Fruit fly (Drosophila melanogaster) whole organism, embryonic: Measurements from ENCODE around the gene CG32448.

ENCODE experiments used
- Atf3 ChIP-seq: fragments of 200-800 bp; sonication (Bioruptor generic); optimal IDR thresholded peaks from 3 replicates; lab custom pipeline; 2016; ENCODE audit warnings: missing biosample characterization, missing genetic modification characterization
- CG10462 ChIP-seq: fragments of 200-800 bp; sonication (Bioruptor generic); optimal IDR thresholded peaks from 2 replicates; lab custom pipeline; 2016; ENCODE audit warnings: missing biosample characterization, missing genetic modification characterization
- CG10979 ChIP-seq: fragments of 200-800 bp; sonication (Bioruptor generic); optimal IDR thresholded peaks from 2 replicates; lab custom pipeline; 2018; ENCODE audit warnings: missing biosample characterization, mild to moderate bottlenecking, missing genetic modification characterization, moderate library complexity
- CG11456 ChIP-seq: fragments of 200-800 bp; sonication (Bioruptor generic); IDR thresholded peaks from 3 replicates; pipeline ENCODE4 v1.3.6; 2022; ENCODE audit warnings: missing biosample characterization, missing genetic modification characterization
- CG11695 ChIP-seq: fragments of 200-800 bp; sonication (Bioruptor generic); IDR thresholded peaks from 3 replicates; pipeline ENCODE4 v1.3.6; 2022; ENCODE audit warnings: missing biosample characterization, missing genetic modification characterization
- CG11723 ChIP-seq: fragments of 200-800 bp; sonication (Bioruptor generic); optimal IDR thresholded peaks from 2 replicates; lab custom pipeline; 2017; ENCODE audit warnings: missing biosample characterization, mild to moderate bottlenecking, missing genetic modification characterization
- CG12236 ChIP-seq: fragments of 200-800 bp; sonication (Bioruptor generic); optimal IDR thresholded peaks from 2 replicates; lab custom pipeline; 2016; ENCODE audit warnings: missing biosample characterization, missing genetic modification characterization
- CG13894 ChIP-seq: fragments of 200-800 bp; sonication (Bioruptor generic); optimal IDR thresholded peaks from 3 replicates; lab custom pipeline; 2018; ENCODE audit warnings: missing biosample characterization, mild to moderate bottlenecking, missing genetic modification characterization, moderate library complexity
- CG1602 ChIP-seq: fragments of 200-800 bp; sonication (Bioruptor generic); optimal IDR thresholded peaks from 3 replicates; lab custom pipeline; 2016; ENCODE audit warnings: missing biosample characterization, missing genetic modification characterization
- CG1603 ChIP-seq: fragments of 200-800 bp; sonication (Bioruptor generic); optimal IDR thresholded peaks from 2 replicates; lab custom pipeline; 2019; ENCODE audit warnings: missing biosample characterization, mild to moderate bottlenecking, missing genetic modification characterization, moderate library complexity
- CG16815 ChIP-seq: fragments of 200-800 bp; sonication (Bioruptor generic); optimal IDR thresholded peaks from 3 replicates; lab custom pipeline; 2017; ENCODE audit warnings: missing biosample characterization, mild to moderate bottlenecking, missing genetic modification characterization
- CG1792 ChIP-seq: fragments of 200-800 bp; sonication (Bioruptor generic); optimal IDR thresholded peaks from 2 replicates; lab custom pipeline; 2016; ENCODE audit warnings: missing biosample characterization, missing genetic modification characterization
- CG18262 ChIP-seq: fragments of 200-800 bp; optimal IDR thresholded peaks from 3 replicates; lab custom pipeline; 2019; ENCODE audit warnings: missing biosample characterization, mild to moderate bottlenecking, missing genetic modification characterization, moderate library complexity
- CG18476 ChIP-seq: fragments of 200-800 bp; sonication (Bioruptor generic); optimal IDR thresholded peaks from 2 replicates; lab custom pipeline; 2016; ENCODE audit warnings: missing biosample characterization, mild to moderate bottlenecking, missing genetic modification characterization
- CG2889 ChIP-seq: fragments of 200-800 bp; sonication (Bioruptor generic); IDR thresholded peaks from 3 replicates; pipeline ENCODE4 v1.3.6; 2022; ENCODE audit warnings: missing biosample characterization, missing genetic modification characterization
- CG31441 ChIP-seq: fragments of 200-800 bp; sonication (Bioruptor generic); IDR thresholded peaks from 2 replicates; pipeline ENCODE4 v1.3.6; 2022; ENCODE audit warnings: missing biosample characterization, missing genetic modification characterization
- CG3281 ChIP-seq: fragments of 200-800 bp; sonication (Bioruptor generic); optimal IDR thresholded peaks from 3 replicates; lab custom pipeline; 2017; ENCODE audit warnings: missing biosample characterization, mild to moderate bottlenecking, missing genetic modification characterization
- CG4404 ChIP-seq: fragments of 200-800 bp; sonication (Bioruptor generic); IDR thresholded peaks from 2 replicates; pipeline ENCODE4 v1.3.6; 2022; ENCODE audit warnings: missing biosample characterization, missing genetic modification characterization
- CG4707 ChIP-seq: fragments of 200-800 bp; sonication (Bioruptor generic); optimal IDR thresholded peaks from 2 replicates; lab custom pipeline; 2018; ENCODE audit warnings: missing biosample characterization, mild to moderate bottlenecking, missing genetic modification characterization, moderate library complexity
- CG8924 ChIP-seq: fragments of 200-800 bp; optimal IDR thresholded peaks from 3 replicates; lab custom pipeline; 2019; ENCODE audit warnings: missing biosample characterization, mild to moderate bottlenecking, missing genetic modification characterization, moderate library complexity
- CG9215 ChIP-seq: fragments of 200-800 bp; sonication (Bioruptor generic); IDR thresholded peaks from 2 replicates; pipeline ENCODE4 v1.3.6; 2022; ENCODE audit warnings: missing biosample characterization, missing genetic modification characterization
- CG9727 ChIP-seq: fragments of 200-800 bp; sonication (Bioruptor generic); optimal IDR thresholded peaks from 3 replicates; lab custom pipeline; 2017; ENCODE audit warnings: missing biosample characterization, mild to moderate bottlenecking, missing genetic modification characterization
- CoRest ChIP-seq: fragments of 200-800 bp; sonication (Bioruptor generic); optimal IDR thresholded peaks from 3 replicates; lab custom pipeline; 2018; ENCODE audit warnings: missing biosample characterization, mild to moderate bottlenecking, missing genetic modification characterization, moderate library complexity
- Dbx ChIP-seq: fragments of 200-800 bp; sonication (Bioruptor generic); IDR thresholded peaks from 3 replicates; pipeline ENCODE4 v1.3.6; 2022; ENCODE audit warnings: missing biosample characterization, missing genetic modification characterization
- Dp ChIP-seq: fragments of 200-800 bp; sonication (Bioruptor generic); optimal IDR thresholded peaks from 2 replicates; lab custom pipeline; 2018; ENCODE audit warnings: missing biosample characterization, mild to moderate bottlenecking, missing genetic modification characterization, moderate library complexity
- Gug ChIP-seq: fragments of 200-800 bp; sonication (Bioruptor generic); IDR thresholded peaks from 4 replicates; pipeline ENCODE4 v1.3.6; 2022; ENCODE audit warnings: missing biosample characterization, missing genetic modification characterization
- HLH3B ChIP-seq: fragments of 200-800 bp; sonication (Bioruptor generic); IDR thresholded peaks from 2 replicates; pipeline ENCODE4 v1.3.6; 2022; ENCODE audit warnings: missing biosample characterization, missing genetic modification characterization
- HmgZ ChIP-seq: fragments of 200-800 bp; sonication (Bioruptor generic); optimal IDR thresholded peaks from 2 replicates; lab custom pipeline; 2018; ENCODE audit warnings: missing biosample characterization, mild to moderate bottlenecking, missing genetic modification characterization
- Hr51 ChIP-seq, 2 experiments: fragments of 200-800 bp; sonication (Bioruptor generic); optimal IDR thresholded peaks; 2 replicates in 1 of 2; 3 replicates in 1 of 2; lab custom pipeline; 2016 to 2018; ENCODE audit warnings: missing biosample characterization in 2 of 2, missing genetic modification characterization in 2 of 2, mild to moderate bottlenecking in 1 of 2, moderate library complexity in 1 of 2
- Hsf ChIP-seq: fragments of 200-800 bp; sonication (Bioruptor generic); optimal IDR thresholded peaks from 3 replicates; lab custom pipeline; 2016; ENCODE audit warnings: missing biosample characterization, missing genetic modification characterization
- NC2α ChIP-seq: fragments of 200-800 bp; sonication (Bioruptor generic); optimal IDR thresholded peaks from 2 replicates; lab custom pipeline; 2016; ENCODE audit warnings: missing biosample characterization, missing genetic modification characterization
- PHDP ChIP-seq: fragments of 200-800 bp; sonication (Bioruptor generic); optimal IDR thresholded peaks from 3 replicates; lab custom pipeline; 2018; ENCODE audit warnings: missing biosample characterization, mild to moderate bottlenecking, missing genetic modification characterization, moderate library complexity
- Ptx1 ChIP-seq: fragments of 200-800 bp; sonication (Bioruptor generic); IDR thresholded peaks from 2 replicates; pipeline ENCODE4 v1.3.6; 2022; ENCODE audit warnings: missing biosample characterization, missing genetic modification characterization
- Side ChIP-seq: fragments of 200-800 bp; sonication (Bioruptor generic); optimal IDR thresholded peaks from 2 replicates; lab custom pipeline; 2016; ENCODE audit warnings: missing biosample characterization, missing genetic modification characterization
- Trl ChIP-seq, 3 experiments: fragments of >200 bp in 2 of 3; fragments of 200-800 bp in 1 of 3; sonication (Bioruptor generic) in 1 of 3; optimal IDR thresholded peaks; 2 replicates in 1 of 3; 3 replicates in 2 of 3; lab custom pipeline; 2016 to 2017; ENCODE audit warnings: missing biosample characterization in 1 of 3, missing genetic modification characterization in 1 of 3
- Xrp1 ChIP-seq: fragments of 200-800 bp; sonication (Bioruptor generic); IDR thresholded peaks from 2 replicates; pipeline ENCODE4 v1.3.6; 2022; ENCODE audit warnings: missing biosample characterization, missing genetic modification characterization
- az2 ChIP-seq: fragments of 200-800 bp; sonication (Bioruptor generic); optimal IDR thresholded peaks from 3 replicates; lab custom pipeline; 2016; ENCODE audit warnings: missing biosample characterization, missing genetic modification characterization
- bcd ChIP-seq: fragments of 200-800 bp; sonication (Bioruptor generic); optimal IDR thresholded peaks from 2 replicates; lab custom pipeline; 2017; ENCODE audit warnings: missing biosample characterization, mild to moderate bottlenecking, missing genetic modification characterization
- chm ChIP-seq: fragments of 200-800 bp; sonication (Bioruptor generic); IDR thresholded peaks from 2 replicates; pipeline ENCODE4 v1.3.6; 2022; ENCODE audit warnings: missing biosample characterization, missing genetic modification characterization
- cwo ChIP-seq: fragments of 200-800 bp; sonication (Bioruptor generic); optimal IDR thresholded peaks from 3 replicates; lab custom pipeline; 2017; ENCODE audit warnings: missing biosample characterization, missing genetic modification characterization, mild to moderate bottlenecking, moderate library complexity, missing genetic modification reagents
- grn ChIP-seq: fragments of 200-800 bp; sonication (Bioruptor generic); optimal IDR thresholded peaks from 3 replicates; lab custom pipeline; 2017; ENCODE audit warnings: missing biosample characterization, missing genetic modification characterization
- gsb ChIP-seq: fragments of 200-800 bp; sonication (Bioruptor generic); IDR thresholded peaks from 2 replicates; pipeline ENCODE4 v1.3.6; 2022; ENCODE audit warnings: missing biosample characterization, missing genetic modification characterization
- her ChIP-seq: fragments of 200-800 bp; sonication (Bioruptor generic); optimal IDR thresholded peaks from 2 replicates; lab custom pipeline; 2016; ENCODE audit warnings: missing biosample characterization, missing genetic modification characterization
- ken ChIP-seq: fragments of 200-800 bp; sonication (Bioruptor generic); IDR thresholded peaks from 3 replicates; pipeline ENCODE4 v1.3.6; 2022; ENCODE audit warnings: missing biosample characterization, missing genetic modification characterization
- nerfin-2 ChIP-seq: fragments of 200-800 bp; sonication (Bioruptor generic); IDR thresholded peaks from 2 replicates; pipeline ENCODE4 v1.3.6; 2022; ENCODE audit warnings: missing biosample characterization, missing genetic modification characterization; ENCODE audit not compliant: partially characterized antibody
- pzg ChIP-seq: fragments of 200-800 bp; sonication (Bioruptor generic); optimal IDR thresholded peaks from 3 replicates; lab custom pipeline; 2018; ENCODE audit warnings: missing biosample characterization, mild to moderate bottlenecking, missing genetic modification characterization, moderate library complexity
- tap ChIP-seq: fragments of 200-800 bp; optimal IDR thresholded peaks from 3 replicates; lab custom pipeline; 2019; ENCODE audit warnings: missing biosample characterization, mild to moderate bottlenecking, missing genetic modification characterization, moderate library complexity
- tgo ChIP-seq: fragments of 200-800 bp; sonication (Bioruptor generic); IDR thresholded peaks from 3 replicates; pipeline ENCODE4 v1.3.6; 2022; ENCODE audit warnings: missing biosample characterization, missing genetic modification characterization
- tin ChIP-seq: fragments of 200-800 bp; sonication (Bioruptor generic); optimal IDR thresholded peaks from 3 replicates; lab custom pipeline; 2016; ENCODE audit warnings: missing biosample characterization, missing genetic modification characterization
- ttk ChIP-seq: fragments of 200-800 bp; sonication (Bioruptor generic); IDR thresholded peaks from 2 replicates; pipeline ENCODE4 v2.1.2; 2022; ENCODE audit warnings: missing biosample characterization, missing genetic modification characterization
- wek ChIP-seq: fragments of 200-800 bp; sonication (Bioruptor generic); optimal IDR thresholded peaks from 3 replicates; lab custom pipeline; 2018; ENCODE audit warnings: missing biosample characterization, mild to moderate bottlenecking, missing genetic modification characterization, moderate library complexity

Gene CG32448

dm6 chr3L:21828177-21828589 is at the start of gene CG32448 (continued):
- TF ChIP-seq NC2α (GFP tag; lab: Kevin White, UChicago) (peak; percentile 30), her (GFP tag; lab: Kevin White, UChicago) (peak; percentile 43), CG10462 (GFP tag; lab: Kevin White, UChicago) (no peak), CG2889 (GFP tag; lab: Robert Waterston, UW) (no peak), CG11695 (peak; percentile 50; the same call in 1 of the 3 replicates), nerfin-2 (GFP tag; lab: Robert Waterston, UW) (no peak), az2 (GFP tag; lab: Kevin White, UChicago) (peak; percentile 50), CG12236 (peak; percentile 35), Dp (GFP tag; lab: Kevin White, UChicago) (no peak), CG1602 (peak; percentile 65), CoRest (tag; lab: Kevin White, UChicago) (peak; percentile 64), CG8924 (tag; lab: Kevin White, UChicago) (peak; percentile 59), CG1603 (tag; lab: Kevin White, UChicago) (peak; percentile 76), bcd (GFP tag; lab: Kevin White, UChicago) (peak; percentile 36), Hsf (GFP tag; lab: Kevin White, UChicago) (peak; percentile 72), Xrp1 (GFP tag; lab: Robert Waterston, UW) (peak; percentile 63), CG1792 (GFP tag; lab: Kevin White, UChicago) (peak; percentile 14), Trl (optimal IDR thresholded peaks at IDR 0.05; lab: Kevin White, UChicago) (no peak), Trl (GFP tag; optimal IDR thresholded peaks at IDR 0.05; lab: Kevin White, UChicago) (peak; percentile 65), pzg (GFP tag; lab: Kevin White, UChicago) (peak; percentile 48), gsb (GFP tag; lab: Robert Waterston, UW) (0 out of 2 replicates have a peak, but pooled peaks have one; percentile 17), HmgZ (tag; lab: Kevin White, UChicago) (peak; percentile 29), tap (tag; lab: Kevin White, UChicago) (no peak), CG31441 (GFP tag; lab: Robert Waterston, UW) (peak; percentile 35; the same call in 1 of the 2 replicates), Hr51 (GFP tag; optimal IDR thresholded peaks at IDR 0.05; lab: Kevin White, UChicago) (peak; percentile 40 to 67), Gug (GFP tag; lab: Robert Waterston, UW) (peak; percentile 82), ttk (GFP tag; lab: Robert Waterston, UW) (peak; percentile 78), CG13894 (tag; lab: Kevin White, UChicago) (no peak), ken (GFP tag; lab: Robert Waterston, UW) (peak; percentile 71), tgo (GFP tag; lab: Robert Waterston, UW) (peak; percentile 71), grn (GFP tag; lab: Kevin White, UChicago) (no peak), chm (GFP tag; lab: Robert Waterston, UW) (peak; percentile 63; the same call in 1 of the 2 replicates), wek (GFP tag; lab: Kevin White, UChicago) (peak; percentile 99), Side (peak; percentile 47), CG11456 (GFP tag; lab: Robert Waterston, UW) (peak; percentile 78), Dbx (GFP tag; lab: Robert Waterston, UW) (peak; percentile 64; the same call in 1 of the 3 replicates), CG4707 (GFP tag; lab: Kevin White, UChicago) (no peak), CG11723 (GFP tag; lab: Kevin White, UChicago) (no peak), HLH3B (GFP tag; lab: Robert Waterston, UW) (peak; percentile 53; the same call in 1 of the 2 replicates), tin (peak; percentile 64), CG18262 (tag; lab: Kevin White, UChicago) (peak; percentile 52), Atf3 (GFP tag; lab: Kevin White, UChicago) (peak; percentile 45), CG10979 (tag; lab: Kevin White, UChicago) (peak; percentile 44), CG16815 (peak; percentile 28), CG9215 (peak; percentile 60), CG3281 (GFP tag; lab: Kevin White, UChicago) (peak; percentile 38), CG9727 (GFP tag; lab: Kevin White, UChicago) (peak; percentile 57), cwo (GFP tag; lab: Kevin White, UChicago) (peak; percentile 6), CG18476 (GFP tag; lab: Kevin White, UChicago) (peak; percentile 45), Ptx1 (GFP tag; lab: Robert Waterston, UW) (peak; percentile 79), CG4404 (GFP tag; lab: Robert Waterston, UW) (peak; percentile 53), PHDP (tag; lab: Kevin White, UChicago) (peak; percentile 42)
